Fruit fly (Drosophila melanogaster) S2 (cell line): Measurements from ENCODE around the gene CG1105.

Experiments used
- CG8478 ChIP-seq: fragments of >200 bp; optimal IDR thresholded peaks from 2 replicates; lab custom pipeline; 2018
- CTCF ChIP-seq, 2 experiments: fragments of >200 bp; optimal IDR thresholded peaks; 2 replicates each; lab custom pipeline; 2018

DNA sequence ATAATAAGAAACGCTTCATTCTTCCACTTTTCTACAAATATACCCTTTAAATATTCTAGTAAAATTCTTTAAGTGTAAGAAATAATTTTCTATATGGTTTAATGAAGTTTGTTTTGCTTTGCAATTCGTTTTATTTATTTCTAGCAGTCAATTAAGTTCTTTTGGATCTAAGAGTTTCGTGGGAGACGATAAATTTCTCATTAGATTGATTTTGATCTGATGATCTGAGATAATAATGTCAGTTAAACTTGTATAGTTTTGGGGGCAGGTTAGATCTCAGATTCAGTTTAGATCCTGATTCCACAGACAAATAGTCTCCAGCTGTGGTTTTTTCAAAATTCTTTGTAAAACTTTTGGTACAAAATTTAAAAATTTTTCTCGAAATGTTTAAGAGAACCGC lies 7.9 kb downstream of the CG1105 start, which contains the start of gene dj:
- TF ChIP-seq CTCF (optimal IDR thresholded peaks at IDR 0.05; lab: Kevin White, UChicago): no peak
- no peak for TF ChIP-seq CG8478 (lab: Kevin White, UChicago)
